Worm (Caenorhabditis elegans) whole organism, young adult: ENCODE results near the gene eef-1B.2.
A peak's percentile ranks its signal among the peaks of the same experiment; 100 is the strongest.

Experiments used
- B0019.2 ChIP-seq: fragments of 200-800 bp; sonication (Bioruptor generic); conservative IDR thresholded peaks from 2 replicates; pipeline ENCODE4 v1.3.6; 2022; ENCODE audit warnings: missing genetic modification reagents, missing genetic modification characterization, missing compliant biosample characterization
- C06A6.2 ChIP-seq: fragments of 200-800 bp; sonication (Bioruptor generic); conservative IDR thresholded peaks from 2 replicates; pipeline ENCODE4 v1.3.6; 2022; ENCODE audit warnings: missing genetic modification characterization, missing compliant biosample characterization
- C17E4.6 ChIP-seq: fragments of 200-800 bp; sonication (Bioruptor generic); IDR thresholded peaks from 2 replicates; pipeline ENCODE4 v1.3.6; 2022; ENCODE audit warnings: missing genetic modification reagents, missing genetic modification characterization, missing compliant biosample characterization
- F23B12.7 ChIP-seq: sonication (generic microtip); optimal IDR thresholded peaks from 2 replicates; lab custom pipeline; 2017; ENCODE audit warnings: missing genetic modification characterization, mild to moderate bottlenecking, missing compliant biosample characterization, antibody characterized with exemption, moderate library complexity; ENCODE audit not compliant: insufficient read depth
- F39B2.1 ChIP-seq: fragments of 200-800 bp; sonication (Bioruptor generic); IDR thresholded peaks from 2 replicates; pipeline ENCODE4 v1.3.6; 2022; ENCODE audit warnings: missing genetic modification reagents, missing genetic modification characterization, missing compliant biosample characterization
- F52B5.7 ChIP-seq: sonication (generic microtip); optimal IDR thresholded peaks from 2 replicates; lab custom pipeline; 2016; ENCODE audit warnings: mild to moderate bottlenecking, missing genetic modification characterization, missing compliant biosample characterization
- F55B11.4 ChIP-seq: sonication (generic microtip); optimal IDR thresholded peaks from 2 replicates; lab custom pipeline; 2016; ENCODE audit warnings: missing compliant biosample characterization, missing genetic modification characterization, borderline replicate concordance; ENCODE audit not compliant: insufficient read depth
- F57C9.4 ChIP-seq: sonication (generic microtip); optimal IDR thresholded peaks from 2 replicates; lab custom pipeline; 2017; ENCODE audit warnings: mild to moderate bottlenecking, missing genetic modification characterization, missing compliant biosample characterization
- K11D2.4 ChIP-seq: fragments of 200-800 bp; sonication (Bioruptor generic); IDR thresholded peaks from 2 replicates; pipeline ENCODE4 v1.3.6; 2022; ENCODE audit warnings: missing genetic modification reagents, missing genetic modification characterization, missing compliant biosample characterization
- K12H6.12 ChIP-seq: fragments of 200-800 bp; sonication (Bioruptor generic); optimal IDR thresholded peaks from 2 replicates; lab custom pipeline; 2018; ENCODE audit warnings: mild to moderate bottlenecking, missing genetic modification characterization, missing compliant biosample characterization
- T07F8.4 ChIP-seq: sonication (generic microtip); optimal IDR thresholded peaks from 2 replicates; lab custom pipeline; 2016; ENCODE audit warnings: mild to moderate bottlenecking, missing genetic modification characterization, moderate library complexity, missing compliant biosample characterization
- Y53G8AR.9 ChIP-seq: fragments of 200-800 bp; sonication (Bioruptor generic); conservative IDR thresholded peaks from 2 replicates; pipeline ENCODE4 v1.3.6; 2022; ENCODE audit warnings: missing genetic modification reagents, missing genetic modification characterization, missing compliant biosample characterization
- ZK185.1 ChIP-seq: sonication (generic microtip); optimal IDR thresholded peaks from 2 replicates; lab custom pipeline; 2016; ENCODE audit warnings: mild to moderate bottlenecking, missing genetic modification characterization, missing compliant biosample characterization; ENCODE audit not compliant: poor library complexity, severe bottlenecking
- atf-7 ChIP-seq: sonication (generic microtip); optimal IDR thresholded peaks from 2 replicates; lab custom pipeline; 2017; ENCODE audit warnings: mild to moderate bottlenecking, missing genetic modification characterization, missing compliant biosample characterization
- athp-1 ChIP-seq: sonication (generic microtip); optimal IDR thresholded peaks from 2 replicates; lab custom pipeline; 2017; ENCODE audit warnings: mild to moderate bottlenecking, missing genetic modification characterization, missing compliant biosample characterization
- attf-3 ChIP-seq: fragments of 200-800 bp; sonication (Bioruptor generic); conservative IDR thresholded peaks from 2 replicates; pipeline ENCODE4 v1.3.6; 2022; ENCODE audit warnings: missing genetic modification reagents, missing genetic modification characterization, missing compliant biosample characterization
- attf-6 ChIP-seq: fragments of 200-800 bp; sonication (Bioruptor generic); IDR thresholded peaks from 2 replicates; pipeline ENCODE4 v1.3.6; 2022; ENCODE audit warnings: missing genetic modification reagents, missing genetic modification characterization, missing compliant biosample characterization
- bed-2 ChIP-seq: fragments of 200-800 bp; sonication (Bioruptor generic); IDR thresholded peaks from 2 replicates; pipeline ENCODE4 v1.3.6; 2022; ENCODE audit warnings: missing genetic modification reagents, missing genetic modification characterization, missing compliant biosample characterization
- ceh-79 ChIP-seq: sonication (generic microtip); optimal IDR thresholded peaks from 2 replicates; lab custom pipeline; 2017; ENCODE audit warnings: mild to moderate bottlenecking, missing genetic modification characterization, missing compliant biosample characterization
- ceh-91 ChIP-seq: fragments of 200-800 bp; sonication (Bioruptor generic); IDR thresholded peaks from 2 replicates; pipeline ENCODE4 v1.3.6; 2022; ENCODE audit warnings: missing genetic modification reagents, missing genetic modification characterization, missing compliant biosample characterization
- egrh-3 ChIP-seq: fragments of 200-800 bp; sonication (Bioruptor generic); IDR thresholded peaks from 2 replicates; pipeline ENCODE4 v1.3.6; 2022; ENCODE audit warnings: missing genetic modification reagents, missing genetic modification characterization, missing compliant biosample characterization
- gei-17 ChIP-seq: fragments of 200-800 bp; sonication (Bioruptor generic); optimal IDR thresholded peaks from 2 replicates; lab custom pipeline; 2018; ENCODE audit warnings: mild to moderate bottlenecking, missing genetic modification characterization, missing compliant biosample characterization
- him-1 ChIP-seq: sonication (generic microtip); optimal IDR thresholded peaks from 2 replicates; lab custom pipeline; 2016; ENCODE audit warnings: missing genotype, missing genetic modification reagents, missing genetic modification characterization, missing compliant biosample characterization
- hlh-26 ChIP-seq: fragments of 200-800 bp; sonication (Bioruptor generic); conservative IDR thresholded peaks from 2 replicates; pipeline ENCODE4 v1.3.6; 2022; ENCODE audit warnings: missing genetic modification reagents, missing genetic modification characterization, missing compliant biosample characterization
- hmg-20 ChIP-seq: fragments of 200-800 bp; sonication (Bioruptor generic); IDR thresholded peaks from 2 replicates; pipeline ENCODE4 v1.3.6; 2022; ENCODE audit warnings: missing genetic modification reagents, missing genetic modification characterization, missing compliant biosample characterization
- hrde-1 ChIP-seq: sonication (generic microtip); optimal IDR thresholded peaks from 2 replicates; lab custom pipeline; 2016; ENCODE audit warnings: missing genetic modification characterization, mild to moderate bottlenecking, missing compliant biosample characterization, moderate library complexity, missing genotype, missing genetic modification reagents, borderline replicate concordance
- let-526 ChIP-seq: fragments of 200-800 bp; sonication (Bioruptor generic); IDR thresholded peaks from 2 replicates; pipeline ENCODE4 v1.3.6; 2022; ENCODE audit warnings: missing genetic modification reagents, missing genetic modification characterization, missing compliant biosample characterization
- lin-26 ChIP-seq: fragments of 200-800 bp; sonication (Bioruptor generic); IDR thresholded peaks from 2 replicates; pipeline ENCODE4 v1.3.6; 2022; ENCODE audit warnings: missing genetic modification reagents, missing genetic modification characterization, missing compliant biosample characterization
- lin-40 ChIP-seq: sonication (generic microtip); optimal IDR thresholded peaks from 2 replicates; lab custom pipeline; 2016; ENCODE audit warnings: missing genetic modification characterization, mild to moderate bottlenecking, missing compliant biosample characterization, missing genotype, missing genetic modification reagents
- lin-54 ChIP-seq: fragments of 200-800 bp; sonication (Bioruptor generic); optimal IDR thresholded peaks from 2 replicates; lab custom pipeline; 2018; ENCODE audit warnings: mild to moderate bottlenecking, missing genetic modification characterization, missing compliant biosample characterization
- lir-1 ChIP-seq: fragments of 200-800 bp; sonication (Bioruptor generic); conservative IDR thresholded peaks from 2 replicates; pipeline ENCODE4 v1.3.6; 2022; ENCODE audit warnings: missing genetic modification reagents, missing genetic modification characterization, missing compliant biosample characterization
- lsy-27 ChIP-seq: sonication (generic microtip); optimal IDR thresholded peaks from 2 replicates; lab custom pipeline; 2017; ENCODE audit warnings: missing genetic modification characterization, mild to moderate bottlenecking, missing compliant biosample characterization, antibody characterized with exemption, missing genotype, borderline replicate concordance; ENCODE audit not compliant: insufficient read depth
- madf-10 ChIP-seq: sonication (generic microtip); optimal IDR thresholded peaks from 2 replicates; lab custom pipeline; 2016; ENCODE audit warnings: mild to moderate bottlenecking, missing genetic modification characterization, missing compliant biosample characterization
- madf-3 ChIP-seq: fragments of 200-800 bp; sonication (Bioruptor generic); IDR thresholded peaks from 2 replicates; pipeline ENCODE4 v1.3.6; 2022; ENCODE audit warnings: missing genetic modification reagents, missing genetic modification characterization, missing compliant biosample characterization
- madf-6 ChIP-seq: fragments of 200-800 bp; sonication (Bioruptor generic); IDR thresholded peaks from 2 replicates; pipeline ENCODE4 v1.3.6; 2022; ENCODE audit warnings: missing genetic modification reagents, missing genetic modification characterization, missing compliant biosample characterization
- madf-8 ChIP-seq: fragments of 200-800 bp; sonication (Bioruptor generic); conservative IDR thresholded peaks from 2 replicates; pipeline ENCODE4 v1.3.6; 2022; ENCODE audit warnings: missing genetic modification reagents, missing genetic modification characterization, missing compliant biosample characterization
- mes-4 ChIP-seq: sonication (generic microtip); optimal IDR thresholded peaks from 2 replicates; lab custom pipeline; 2016; ENCODE audit warnings: missing genotype, missing genetic modification characterization, missing compliant biosample characterization
- nfya-2 ChIP-seq: fragments of 200-800 bp; sonication (Bioruptor generic); IDR thresholded peaks from 2 replicates; pipeline ENCODE4 v1.3.6; 2022; ENCODE audit warnings: missing genetic modification reagents, missing genetic modification characterization, missing compliant biosample characterization
- nfyb-1 ChIP-seq: fragments of 200-800 bp; sonication (Bioruptor generic); IDR thresholded peaks from 2 replicates; pipeline ENCODE4 v1.3.6; 2022; ENCODE audit warnings: missing genetic modification reagents, missing genetic modification characterization, missing compliant biosample characterization
- sea-2 ChIP-seq: fragments of 200-800 bp; sonication (Bioruptor generic); IDR thresholded peaks from 2 replicates; pipeline ENCODE4 v1.3.6; 2022; ENCODE audit warnings: missing genetic modification characterization, missing compliant biosample characterization
- somi-1 ChIP-seq: fragments of 200-800 bp; sonication (Bioruptor generic); optimal IDR thresholded peaks from 2 replicates; lab custom pipeline; 2018; ENCODE audit warnings: mild to moderate bottlenecking, missing genetic modification characterization, missing compliant biosample characterization
- sptf-2 ChIP-seq: fragments of 200-800 bp; sonication (Bioruptor generic); optimal IDR thresholded peaks from 2 replicates; lab custom pipeline; 2018; ENCODE audit warnings: mild to moderate bottlenecking, missing genetic modification characterization, missing compliant biosample characterization
- tlf-1 ChIP-seq: fragments of 200-800 bp; sonication (Bioruptor generic); optimal IDR thresholded peaks from 2 replicates; lab custom pipeline; 2018; ENCODE audit warnings: mild to moderate bottlenecking, missing genetic modification characterization, missing compliant biosample characterization
- unc-130 ChIP-seq: sonication (generic microtip); optimal IDR thresholded peaks from 2 replicates; lab custom pipeline; 2016; ENCODE audit warnings: missing genetic modification reagents, missing genetic modification characterization, missing compliant biosample characterization
- xnd-1 ChIP-seq: sonication (generic microtip); optimal IDR thresholded peaks from 2 replicates; lab custom pipeline; 2016; ENCODE audit warnings: missing genotype, missing genetic modification reagents, missing genetic modification characterization, missing compliant biosample characterization
- zim-3 ChIP-seq: sonication (generic microtip); optimal IDR thresholded peaks from 2 replicates; lab custom pipeline; 2017; ENCODE audit warnings: mild to moderate bottlenecking, missing genetic modification characterization, moderate library complexity, missing compliant biosample characterization
- ztf-25 ChIP-seq: fragments of 200-800 bp; sonication (Bioruptor generic); IDR thresholded peaks from 2 replicates; pipeline ENCODE4 v1.3.6; 2022; ENCODE audit warnings: missing genetic modification reagents, missing genetic modification characterization, missing compliant biosample characterization

The eef-1B.2 gene

DNA sequence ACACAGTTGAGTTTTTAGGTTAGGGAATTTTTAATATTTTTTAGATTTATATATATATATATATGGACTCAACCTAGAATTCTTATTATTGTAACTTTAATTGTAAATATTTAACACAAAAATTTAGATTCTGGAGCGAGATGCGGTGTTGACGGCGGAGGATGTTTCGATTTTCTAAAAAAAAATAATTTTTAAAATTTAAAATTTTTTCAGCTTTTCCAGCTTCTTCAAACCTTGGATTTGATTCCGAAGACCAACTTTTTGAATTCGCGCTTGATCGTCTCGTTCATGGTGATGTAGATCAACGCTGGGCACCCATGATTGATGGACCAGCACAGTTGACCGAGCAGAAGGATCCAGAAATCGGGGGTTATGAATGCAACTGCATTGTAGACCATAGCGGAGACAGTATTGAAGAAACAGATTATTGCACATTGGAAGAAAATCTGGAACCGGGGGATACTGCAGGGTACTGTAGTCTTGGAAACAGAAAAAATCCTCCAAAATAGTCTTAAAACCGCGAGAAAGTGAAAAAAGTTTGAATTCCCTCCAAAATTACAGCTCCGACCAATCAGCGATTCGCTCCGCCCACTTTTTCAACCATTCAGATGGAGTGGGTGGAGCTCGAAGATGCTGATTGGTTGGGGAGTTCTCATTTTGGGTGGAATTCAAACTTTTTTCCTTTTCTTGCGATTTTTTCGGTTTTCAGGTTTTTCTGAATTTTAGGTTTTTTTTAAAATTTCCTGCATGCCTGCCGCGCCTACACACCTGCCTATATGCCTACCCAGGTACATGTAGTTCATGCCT is 12.4 kb downstream of the eef-1B.2 start (continued):
- TF ChIP-seq mes-4 (tag; lab: Kevin White, UChicago), result no peak
- peak; percentile 94 for TF ChIP-seq nfyb-1 (GFP tag; lab: Robert Waterston, UW)
- no peak for TF ChIP-seq lsy-27 (tag; lab: Kevin White, UChicago)
- TF ChIP-seq C06A6.2, result no peak
- TF ChIP-seq somi-1, result no peak
- TF ChIP-seq unc-130 (GFP tag; lab: Kevin White, UChicago), result no peak
- TF ChIP-seq ztf-25 (GFP tag; lab: Robert Waterston, UW), result peak; percentile 60; the same call in 1 of the 2 replicates
- peak; percentile 49 for TF ChIP-seq Y53G8AR.9 (GFP tag; lab: Robert Waterston, UW)
- no peak for TF ChIP-seq attf-3
- no peak for TF ChIP-seq hlh-26
- peak; percentile 14 for TF ChIP-seq athp-1 (tag; lab: Kevin White, UChicago)
- no peak for TF ChIP-seq F23B12.7
- no peak for TF ChIP-seq tlf-1 (GFP tag; lab: Kevin White, UChicago)
- TF ChIP-seq F52B5.7 (tag; lab: Kevin White, UChicago), result peak; percentile 30
- TF ChIP-seq bed-2 (GFP tag; lab: Robert Waterston, UW), result no peak
- no peak for TF ChIP-seq F55B11.4
- peak; percentile 45 for TF ChIP-seq hrde-1 (tag; lab: Kevin White, UChicago)
- no peak for TF ChIP-seq lir-1 (GFP tag; lab: Robert Waterston, UW)
- TF ChIP-seq atf-7 (tag; lab: Kevin White, UChicago), result no peak
- no peak for TF ChIP-seq ZK185.1 (tag; lab: Kevin White, UChicago)
- no peak for TF ChIP-seq madf-10 (tag; lab: Kevin White, UChicago)
- no peak for TF ChIP-seq let-526 (GFP tag; lab: Robert Waterston, UW)
- TF ChIP-seq ceh-79 (tag; lab: Kevin White, UChicago), result no peak
- no peak for TF ChIP-seq lin-40 (tag; lab: Kevin White, UChicago)
- no peak for TF ChIP-seq K11D2.4
- no peak for TF ChIP-seq hmg-20 (GFP tag; lab: Robert Waterston, UW)
- 0 out of 2 replicates have a peak, but pooled peaks have one; percentile 18 for TF ChIP-seq attf-6
- TF ChIP-seq T07F8.4 (tag; lab: Kevin White, UChicago), result no peak
- TF ChIP-seq zim-3 (tag; lab: Kevin White, UChicago), result peak; percentile 48
- TF ChIP-seq K12H6.12 (tag; lab: Kevin White, UChicago), result no peak
- TF ChIP-seq C17E4.6, result no peak
- no peak for TF ChIP-seq lin-26 (GFP tag; lab: Robert Waterston, UW)
- no peak for TF ChIP-seq egrh-3
- no peak for TF ChIP-seq B0019.2 (GFP tag; lab: Robert Waterston, UW)
- no peak for TF ChIP-seq F39B2.1 (GFP tag; lab: Robert Waterston, UW)
- TF ChIP-seq nfya-2 (GFP tag; lab: Robert Waterston, UW), result peak; percentile 75; the same call in 1 of the 2 replicates
- peak; percentile 49 for TF ChIP-seq madf-6 (GFP tag; lab: Robert Waterston, UW)
- peak; percentile 28 for TF ChIP-seq lin-54 (GFP tag; lab: Kevin White, UChicago)
- no peak for TF ChIP-seq sptf-2 (GFP tag; lab: Kevin White, UChicago)
- no peak for TF ChIP-seq gei-17 (GFP tag; lab: Kevin White, UChicago)
- TF ChIP-seq madf-3 (GFP tag; lab: Robert Waterston, UW), result no peak; the same call in 1 of the 2 replicates
- no peak for TF ChIP-seq sea-2 (GFP tag; lab: Robert Waterston, UW)
- TF ChIP-seq ceh-91 (GFP tag; lab: Robert Waterston, UW), result no peak
- TF ChIP-seq madf-8 (GFP tag; lab: Robert Waterston, UW), result no peak
- no peak for TF ChIP-seq him-1 (tag; lab: Kevin White, UChicago)
- no peak for TF ChIP-seq F57C9.4 (tag; lab: Kevin White, UChicago)
- TF ChIP-seq xnd-1, result no peak
